Worm (Caenorhabditis elegans): ENCODE results near the gene acr-7.

DNA sequence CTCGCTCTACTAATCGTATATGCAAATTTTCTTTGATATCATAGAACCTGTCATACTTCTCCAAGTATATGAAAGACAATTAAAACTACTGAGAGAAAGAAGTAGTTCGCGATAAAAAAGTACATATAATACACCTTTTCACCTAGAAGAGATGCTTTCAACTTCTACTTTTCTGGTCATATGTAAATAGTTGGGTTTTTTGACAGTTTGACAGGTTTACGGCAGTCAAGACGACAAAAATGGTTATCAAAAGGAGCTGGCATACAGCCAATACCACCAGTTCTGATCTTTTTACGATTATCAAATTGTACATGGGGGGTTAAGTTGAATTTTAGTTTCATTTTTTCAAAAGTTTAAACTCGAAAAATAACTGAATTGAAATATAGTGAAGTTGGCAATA lies 34.7 kb downstream of the acr-7 start:
- TF ChIP-seq ztf-29 (GFP tag; IDR thresholded peaks at IDR 0.05) (no peak), med-1 (GFP tag; optimal IDR thresholded peaks at IDR 0.05; ENCODE audit: insufficient read depth) (no peak), T22C8.4 (GFP tag; IDR thresholded peaks at IDR 0.05) (no peak), tab-1 (GFP tag; IDR thresholded peaks at IDR 0.05) (no peak), klf-2 (GFP tag; conservative IDR thresholded peaks at IDR 0.05) (no peak), ztf-23 (GFP tag; IDR thresholded peaks at IDR 0.05) (no peak), flt-1 (GFP tag; IDR thresholded peaks at IDR 0.05) (no peak), cog-1 (tag; optimal IDR thresholded peaks at IDR 0.05) (no peak)
